Worm (Caenorhabditis elegans): ENCODE results near the gene K12H6.7.

Gene K12H6.7

ce11 chrII:2800550-2801233, 36.1 kb downstream of the K12H6.7 start, which contains the start of gene nhr-119 (continued):
- TF ChIP-seq nhr-23 (tag; optimal IDR thresholded peaks at IDR 0.05) (no peak), dmd-4 (tag; optimal IDR thresholded peaks at IDR 0.05) (no peak), F13H6.1 (tag; optimal IDR thresholded peaks at IDR 0.05) (peak; percentile 85), unc-62 (GFP tag; optimal IDR thresholded peaks at IDR 0.05) (peak; percentile 47), ztf-1 (GFP tag; conservative IDR thresholded peaks at IDR 0.05) (no peak), lin-11 (tag; optimal IDR thresholded peaks at IDR 0.05) (no peak), lin-13 (GFP tag; optimal IDR thresholded peaks at IDR 0.05) (peak; percentile 79), skn-1 (tag; optimal IDR thresholded peaks at IDR 0.05) (peak; percentile 46), ZK546.5 (tag; optimal IDR thresholded peaks at IDR 0.05) (no peak), egl-27 (tag; optimal IDR thresholded peaks at IDR 0.05) (peak; percentile 77), nhr-25 (tag; optimal IDR thresholded peaks at IDR 0.05) (peak; percentile 86)

ce11 chrII:2797951-2798350, 38.8 kb downstream of the K12H6.7 start:
- TF ChIP-seq egl-27 (tag; optimal IDR thresholded peaks at IDR 0.05) (no peak), Y55F3AM.14 (GFP tag; optimal IDR thresholded peaks at IDR 0.05) (no peak), C34F6.9 (tag; optimal IDR thresholded peaks at IDR 0.05) (no peak), ZK546.5 (tag; optimal IDR thresholded peaks at IDR 0.05) (no peak), lin-11 (tag; optimal IDR thresholded peaks at IDR 0.05) (no peak), gmeb-1 (tag; optimal IDR thresholded peaks at IDR 0.05) (no peak), nhr-11 (tag; optimal IDR thresholded peaks at IDR 0.05) (no peak), nhr-77 (tag; optimal IDR thresholded peaks at IDR 0.05) (no peak), peb-1 (tag; optimal IDR thresholded peaks at IDR 0.05) (no peak), ztf-1 (GFP tag; conservative IDR thresholded peaks at IDR 0.05) (no peak)

ce11 chrII:2796431-2796830, 40.3 kb downstream of the K12H6.7 start:
- TF ChIP-seq nhr-10 (tag; optimal IDR thresholded peaks at IDR 0.05): no peak
- no peak for TF ChIP-seq egl-27 (tag; optimal IDR thresholded peaks at IDR 0.05)
- no peak for TF ChIP-seq lin-13 (GFP tag; optimal IDR thresholded peaks at IDR 0.05)
- no peak for TF ChIP-seq snpc-4 (tag; optimal IDR thresholded peaks at IDR 0.05)
- no peak for TF ChIP-seq mab-5 (tag; optimal IDR thresholded peaks at IDR 0.05)
- TF ChIP-seq ama-1 (optimal IDR thresholded peaks at IDR 0.05): no peak

- TF ChIP-seq blmp-1 (tag; optimal IDR thresholded peaks at IDR 0.05; ENCODE audit: insufficient read depth) (no peak), ceh-16 (tag; optimal IDR thresholded peaks at IDR 0.05) (no peak), fos-1 (tag; optimal IDR thresholded peaks at IDR 0.05) (no peak), elt-1 (tag; optimal IDR thresholded peaks at IDR 0.05) (no peak), sem-4 (tag; optimal IDR thresholded peaks at IDR 0.05) (no peak), mab-5 (tag; optimal IDR thresholded peaks at IDR 0.05) (no peak), skn-1 (tag; optimal IDR thresholded peaks at IDR 0.05) (no peak), unc-62 (GFP tag; optimal IDR thresholded peaks at IDR 0.05) (no peak), sma-3 (GFP tag; optimal IDR thresholded peaks at IDR 0.05) (no peak), Y55F3AM.14 (GFP tag; optimal IDR thresholded peaks at IDR 0.05) (no peak), nhr-23 (tag; optimal IDR thresholded peaks at IDR 0.05) (no peak), lin-13 (GFP tag; optimal IDR thresholded peaks at IDR 0.05) (no peak), R02D3.7 (tag; optimal IDR thresholded peaks at IDR 0.05) (no peak), egl-27 (tag; optimal IDR thresholded peaks at IDR 0.05) (no peak), ztf-4 (tag; optimal IDR thresholded peaks at IDR 0.05) (no peak), crh-2 (tag; optimal IDR thresholded peaks at IDR 0.05) (no peak), unc-39 (tag; optimal IDR thresholded peaks at IDR 0.05) (no peak)
Measured at ce11 chrII:2795413-2795812, 41.3 kb downstream of the K12H6.7 start.

- TF ChIP-seq unc-55 (GFP tag; optimal IDR thresholded peaks at IDR 0.05) (no peak), nhr-6 (tag; optimal IDR thresholded peaks at IDR 0.05) (no peak), unc-39 (tag; optimal IDR thresholded peaks at IDR 0.05) (no peak), unc-62 (GFP tag; optimal IDR thresholded peaks at IDR 0.05) (no peak), aly-2 (tag; optimal IDR thresholded peaks at IDR 0.05) (no peak), elt-3 (tag; optimal IDR thresholded peaks at IDR 0.05) (no peak), sem-4 (tag; optimal IDR thresholded peaks at IDR 0.05) (no peak), egl-27 (tag; optimal IDR thresholded peaks at IDR 0.05) (no peak), F13H6.1 (tag; optimal IDR thresholded peaks at IDR 0.05) (no peak), ama-1 (optimal IDR thresholded peaks at IDR 0.05) (no peak), skn-1 (tag; optimal IDR thresholded peaks at IDR 0.05) (no peak), ztf-11 (tag; optimal IDR thresholded peaks at IDR 0.05) (no peak), ztf-4 (tag; optimal IDR thresholded peaks at IDR 0.05) (no peak), R02D3.7 (tag; optimal IDR thresholded peaks at IDR 0.05) (no peak), nhr-11 (tag; optimal IDR thresholded peaks at IDR 0.05) (no peak), ztf-1 (GFP tag; conservative IDR thresholded peaks at IDR 0.05) (no peak), nhr-25 (tag; optimal IDR thresholded peaks at IDR 0.05) (no peak), nhr-77 (tag; optimal IDR thresholded peaks at IDR 0.05) (no peak), mbf-1 (tag; optimal IDR thresholded peaks at IDR 0.05) (no peak)
Measured at ce11 chrII:2791693-2792092, 45.1 kb downstream of the K12H6.7 start.

All from whole organism, L2 larva.